Worm (Caenorhabditis elegans) whole organism, young adult: ENCODE data around the gene aly-3.

Experiments used
- B0261.1 ChIP-seq: sonication (generic microtip); optimal IDR thresholded peaks from 2 replicates; lab custom pipeline; 2016; ENCODE audit warnings: mild to moderate bottlenecking, missing genetic modification characterization, moderate library complexity, missing compliant biosample characterization
- C06A6.2 ChIP-seq: fragments of 200-800 bp; sonication (Bioruptor generic); conservative IDR thresholded peaks from 2 replicates; pipeline ENCODE4 v1.3.6; 2022; ENCODE audit warnings: missing genetic modification characterization, missing compliant biosample characterization
- C17E4.6 ChIP-seq: fragments of 200-800 bp; sonication (Bioruptor generic); IDR thresholded peaks from 2 replicates; pipeline ENCODE4 v1.3.6; 2022; ENCODE audit warnings: missing genetic modification reagents, missing genetic modification characterization, missing compliant biosample characterization
- F22D6.2 ChIP-seq: sonication (generic microtip); optimal IDR thresholded peaks from 2 replicates; lab custom pipeline; 2016; ENCODE audit warnings: mild to moderate bottlenecking, missing genetic modification characterization, missing compliant biosample characterization
- F23B12.7 ChIP-seq: sonication (generic microtip); optimal IDR thresholded peaks from 2 replicates; lab custom pipeline; 2017; ENCODE audit warnings: missing genetic modification characterization, mild to moderate bottlenecking, missing compliant biosample characterization, antibody characterized with exemption, moderate library complexity; ENCODE audit not compliant: insufficient read depth
- Y53F4B.3 ChIP-seq: fragments of 200-800 bp; sonication (Bioruptor generic); IDR thresholded peaks from 2 replicates; pipeline ENCODE4 v1.3.6; 2022; ENCODE audit warnings: missing genetic modification reagents, missing genetic modification characterization, missing compliant biosample characterization
- Y53G8AR.9 ChIP-seq: fragments of 200-800 bp; sonication (Bioruptor generic); conservative IDR thresholded peaks from 2 replicates; pipeline ENCODE4 v1.3.6; 2022; ENCODE audit warnings: missing genetic modification reagents, missing genetic modification characterization, missing compliant biosample characterization
- akir-1 ChIP-seq: fragments of 200-800 bp; sonication (Bioruptor generic); optimal IDR thresholded peaks from 2 replicates; lab custom pipeline; 2018; ENCODE audit warnings: mild to moderate bottlenecking, missing genetic modification characterization, moderate library complexity, missing compliant biosample characterization
- ama-1 ChIP-seq, 3 experiments: fragments of 150-350 bp in 1 of 3; sonication (generic microtip) in 2 of 3; optimal IDR thresholded peaks; 2 replicates each; lab custom pipeline; 2014 to 2018; ENCODE audit warnings: missing biosample characterization in 2 of 3, missing genetic modification characterization in 2 of 3, missing genetic modification reagents in 2 of 3
- aptf-2 ChIP-seq: fragments of 200-800 bp; sonication (Bioruptor generic); conservative IDR thresholded peaks from 2 replicates; pipeline ENCODE4 v1.3.6; 2022; ENCODE audit warnings: missing genetic modification reagents, missing genetic modification characterization, missing compliant biosample characterization
- attf-6 ChIP-seq: fragments of 200-800 bp; sonication (Bioruptor generic); IDR thresholded peaks from 2 replicates; pipeline ENCODE4 v1.3.6; 2022; ENCODE audit warnings: missing genetic modification reagents, missing genetic modification characterization, missing compliant biosample characterization
- bed-1 ChIP-seq: fragments of 200-800 bp; sonication (Bioruptor generic); IDR thresholded peaks from 2 replicates; pipeline ENCODE4 v1.3.6; 2022; ENCODE audit warnings: missing genetic modification reagents, missing genetic modification characterization, missing compliant biosample characterization
- cebp-1 ChIP-seq, 2 experiments: fragments of 200-800 bp in 1 of 2; sonication (Bioruptor generic) in 1 of 2; sonication (generic microtip) in 1 of 2; IDR thresholded peaks in 1 of 2; optimal IDR thresholded peaks in 1 of 2; 2 replicates each; pipeline versions ENCODE4 v1.3.6 to Lab custom; 2017 to 2022; ENCODE audit warnings: missing compliant biosample characterization in 2 of 2, missing genetic modification characterization in 2 of 2, mild to moderate bottlenecking in 1 of 2, missing genetic modification reagents in 1 of 2, moderate library complexity in 1 of 2
- ceh-40 ChIP-seq: fragments of 200-800 bp; sonication (Bioruptor generic); IDR thresholded peaks from 2 replicates; pipeline ENCODE4 v1.3.6; 2022; ENCODE audit warnings: missing genetic modification characterization, missing compliant biosample characterization
- ceh-58 ChIP-seq: fragments of 200-800 bp; sonication (Bioruptor generic); IDR thresholded peaks from 2 replicates; pipeline ENCODE4 v1.3.6; 2022; ENCODE audit warnings: missing genetic modification characterization, missing compliant biosample characterization
- ceh-91 ChIP-seq: fragments of 200-800 bp; sonication (Bioruptor generic); IDR thresholded peaks from 2 replicates; pipeline ENCODE4 v1.3.6; 2022; ENCODE audit warnings: missing genetic modification reagents, missing genetic modification characterization, missing compliant biosample characterization
- dox-1 ChIP-seq: fragments of 200-800 bp; sonication (Bioruptor generic); IDR thresholded peaks from 2 replicates; pipeline ENCODE4 v1.3.6; 2022; ENCODE audit warnings: missing genetic modification reagents, missing genetic modification characterization, missing compliant biosample characterization
- egrh-3 ChIP-seq: fragments of 200-800 bp; sonication (Bioruptor generic); IDR thresholded peaks from 2 replicates; pipeline ENCODE4 v1.3.6; 2022; ENCODE audit warnings: missing genetic modification reagents, missing genetic modification characterization, missing compliant biosample characterization
- ekl-4 ChIP-seq: fragments of 200-800 bp; sonication (Bioruptor generic); IDR thresholded peaks from 2 replicates; pipeline ENCODE4 v1.3.6; 2022; ENCODE audit warnings: missing genetic modification reagents, missing genetic modification characterization, missing compliant biosample characterization
- ets-4 ChIP-seq: fragments of 200-800 bp; sonication (Bioruptor generic); optimal IDR thresholded peaks from 2 replicates; lab custom pipeline; 2018; ENCODE audit warnings: mild to moderate bottlenecking, missing genetic modification characterization, missing compliant biosample characterization
- fkh-3 ChIP-seq: sonication (generic microtip); optimal IDR thresholded peaks from 2 replicates; lab custom pipeline; 2016; ENCODE audit warnings: mild to moderate bottlenecking, missing genetic modification characterization, missing compliant biosample characterization
- gei-17 ChIP-seq: fragments of 200-800 bp; sonication (Bioruptor generic); optimal IDR thresholded peaks from 2 replicates; lab custom pipeline; 2018; ENCODE audit warnings: mild to moderate bottlenecking, missing genetic modification characterization, missing compliant biosample characterization
- him-1 ChIP-seq: sonication (generic microtip); optimal IDR thresholded peaks from 2 replicates; lab custom pipeline; 2016; ENCODE audit warnings: missing genotype, missing genetic modification reagents, missing genetic modification characterization, missing compliant biosample characterization
- hlh-26 ChIP-seq: fragments of 200-800 bp; sonication (Bioruptor generic); conservative IDR thresholded peaks from 2 replicates; pipeline ENCODE4 v1.3.6; 2022; ENCODE audit warnings: missing genetic modification reagents, missing genetic modification characterization, missing compliant biosample characterization
- hmg-1.2 ChIP-seq: fragments of 200-800 bp; sonication (Bioruptor generic); IDR thresholded peaks from 2 replicates; pipeline ENCODE4 v1.3.6; 2022; ENCODE audit warnings: missing genetic modification reagents, missing genetic modification characterization, missing compliant biosample characterization
- hmg-20 ChIP-seq: fragments of 200-800 bp; sonication (Bioruptor generic); IDR thresholded peaks from 2 replicates; pipeline ENCODE4 v1.3.6; 2022; ENCODE audit warnings: missing genetic modification reagents, missing genetic modification characterization, missing compliant biosample characterization
- hrde-1 ChIP-seq: sonication (generic microtip); optimal IDR thresholded peaks from 2 replicates; lab custom pipeline; 2016; ENCODE audit warnings: missing genetic modification characterization, mild to moderate bottlenecking, missing compliant biosample characterization, moderate library complexity, missing genotype, missing genetic modification reagents, borderline replicate concordance
- lin-26 ChIP-seq: fragments of 200-800 bp; sonication (Bioruptor generic); IDR thresholded peaks from 2 replicates; pipeline ENCODE4 v1.3.6; 2022; ENCODE audit warnings: missing genetic modification reagents, missing genetic modification characterization, missing compliant biosample characterization
- lir-1 ChIP-seq: fragments of 200-800 bp; sonication (Bioruptor generic); conservative IDR thresholded peaks from 2 replicates; pipeline ENCODE4 v1.3.6; 2022; ENCODE audit warnings: missing genetic modification reagents, missing genetic modification characterization, missing compliant biosample characterization
- madf-3 ChIP-seq: fragments of 200-800 bp; sonication (Bioruptor generic); IDR thresholded peaks from 2 replicates; pipeline ENCODE4 v1.3.6; 2022; ENCODE audit warnings: missing genetic modification reagents, missing genetic modification characterization, missing compliant biosample characterization
- madf-6 ChIP-seq: fragments of 200-800 bp; sonication (Bioruptor generic); IDR thresholded peaks from 2 replicates; pipeline ENCODE4 v1.3.6; 2022; ENCODE audit warnings: missing genetic modification reagents, missing genetic modification characterization, missing compliant biosample characterization
- nhr-80 ChIP-seq: sonication (generic microtip); optimal IDR thresholded peaks from 2 replicates; lab custom pipeline; 2016; ENCODE audit warnings: missing genetic modification characterization, missing compliant biosample characterization
- pbrm-1 ChIP-seq: fragments of 200-800 bp; sonication (Bioruptor generic); IDR thresholded peaks from 2 replicates; pipeline ENCODE4 v1.3.6; 2022; ENCODE audit warnings: missing genetic modification reagents, missing genetic modification characterization, missing compliant biosample characterization
- rcor-1 ChIP-seq: fragments of 200-800 bp; sonication (Bioruptor generic); IDR thresholded peaks from 2 replicates; pipeline ENCODE4 v1.3.6; 2022; ENCODE audit warnings: missing genetic modification reagents, missing genetic modification characterization, missing compliant biosample characterization
- rec-8 ChIP-seq, 2 experiments: sonication (generic microtip); optimal IDR thresholded peaks; 2 replicates each; lab custom pipeline; 2016; ENCODE audit warnings: mild to moderate bottlenecking in 2 of 2, missing genetic modification characterization in 2 of 2, missing genetic modification reagents in 2 of 2, missing genotype in 2 of 2, missing biosample characterization in 1 of 2, missing compliant biosample characterization in 1 of 2, moderate library complexity in 1 of 2
- snpc-4 ChIP-seq, 5 experiments: fragments of 150-350 bp in 1 of 5; sonication (generic microtip) in 4 of 5; optimal IDR thresholded peaks; 2 replicates each; lab custom pipeline; 2014 to 2018; ENCODE audit warnings: missing genetic modification characterization in 5 of 5, missing biosample characterization in 3 of 5, antibody characterized with exemption in 2 of 5, mild to moderate bottlenecking in 2 of 5, missing compliant biosample characterization in 2 of 5, missing genotype in 2 of 5, moderate library complexity in 2 of 5, missing genetic modification reagents in 1 of 5
- unc-130 ChIP-seq: sonication (generic microtip); optimal IDR thresholded peaks from 2 replicates; lab custom pipeline; 2016; ENCODE audit warnings: missing genetic modification reagents, missing genetic modification characterization, missing compliant biosample characterization
- ztf-18 ChIP-seq: sonication (generic microtip); optimal IDR thresholded peaks from 2 replicates; lab custom pipeline; 2016; ENCODE audit warnings: missing genotype, mild to moderate bottlenecking, missing genetic modification characterization, missing compliant biosample characterization
- ztf-22 ChIP-seq: fragments of 200-800 bp; sonication (Bioruptor generic); optimal IDR thresholded peaks from 2 replicates; lab custom pipeline; 2018; ENCODE audit warnings: mild to moderate bottlenecking, missing genetic modification characterization, moderate library complexity, missing compliant biosample characterization

The aly-3 gene

ce11 chrIV:12080807-12081206 is 42.3 kb upstream of the aly-3 start:
- TF ChIP-seq him-1 (no peak), madf-6 (GFP tag; lab: Robert Waterston, UW) (no peak), hrde-1 (no peak), lir-1 (GFP tag; lab: Robert Waterston, UW) (no peak), unc-130 (no peak), pbrm-1 (GFP tag; lab: Robert Waterston, UW) (no peak)

ce11 chrIV:12084178-12084577 is 38.9 kb upstream of the aly-3 start, which contains the start of gene repo-1:
repo-1 (plus strand) TSS chrIV:12084478.
- 0 out of 2 replicates have a peak, but pooled peaks have one; percentile 27 for TF ChIP-seq Y53G8AR.9 (GFP tag; lab: Robert Waterston, UW)
- TF ChIP-seq aptf-2: no peak

- TF ChIP-seq unc-130: no peak
- peak; percentile 65 for TF ChIP-seq hrde-1
- TF ChIP-seq dox-1: peak; percentile 20; the same call in 1 of the 2 replicates
- TF ChIP-seq ama-1 (optimal IDR thresholded peaks at IDR 0.05; lab: Kevin White, UChicago): no peak
- TF ChIP-seq ama-1 (GFP tag; optimal IDR thresholded peaks at IDR 0.05; lab: Kevin White, UChicago): no peak
These were observed 38.5 kb upstream of the aly-3 start for ce11 chrIV:12084587-12084986.

- TF ChIP-seq ztf-22 (GFP tag; lab: Kevin White, UChicago) (no peak), C17E4.6 (no peak), ztf-18 (no peak), snpc-4 (GFP tag; optimal IDR thresholded peaks at IDR 0.05; lab: Kevin White, UChicago) (no peak), snpc-4 (tag; optimal IDR thresholded peaks at IDR 0.05; lab: Kevin White, UChicago) (no peak), lin-26 (GFP tag; lab: Robert Waterston, UW) (no peak), B0261.1 (no peak), rec-8 (tag; optimal IDR thresholded peaks at IDR 0.05; lab: Kevin White, UChicago) (no peak)
These were observed 38.0 kb upstream of the aly-3 start, which contains the start of gene rbm-34 for ce11 chrIV:12085120-12085519. rbm-34 (plus strand) TSS chrIV:12085420.

- TF ChIP-seq C06A6.2 (GFP tag; lab: Robert Waterston, UW): peak; percentile 49; the same call in 1 of the 2 replicates
- peak; percentile 74 for TF ChIP-seq madf-6 (GFP tag; lab: Robert Waterston, UW)
- peak; percentile 82 for TF ChIP-seq pbrm-1 (GFP tag; lab: Robert Waterston, UW)
- peak; percentile 77; the same call in 1 of the 2 replicates for TF ChIP-seq Y53F4B.3 (GFP tag; lab: Robert Waterston, UW)
- peak; percentile 86 for TF ChIP-seq ekl-4 (GFP tag; lab: Robert Waterston, UW)
- no peak for TF ChIP-seq cebp-1 (GFP tag; IDR thresholded peaks at IDR 0.05; lab: Robert Waterston, UW)
- peak; percentile 79 for TF ChIP-seq cebp-1 (tag; optimal IDR thresholded peaks at IDR 0.05; lab: Kevin White, UChicago)
- peak; percentile 59; the same call in 1 of the 2 replicates for TF ChIP-seq egrh-3 (GFP tag; lab: Robert Waterston, UW)
- TF ChIP-seq akir-1 (GFP tag; lab: Kevin White, UChicago): no peak
- TF ChIP-seq ceh-40 (GFP tag; lab: Robert Waterston, UW): peak; percentile 30; the same call in 1 of the 2 replicates
- peak; percentile 52 for TF ChIP-seq nhr-80 (tag; lab: Kevin White, UChicago)
- peak; percentile 51; the same call in 1 of the 2 replicates for TF ChIP-seq ceh-91 (GFP tag; lab: Robert Waterston, UW)
- peak; percentile 66 for TF ChIP-seq ets-4 (GFP tag; lab: Kevin White, UChicago)
- peak; percentile 97 for TF ChIP-seq F23B12.7 (tag; lab: Kevin White, UChicago)
- 0 out of 2 replicates have a peak, but pooled peaks have one; percentile 59 for TF ChIP-seq hmg-20 (GFP tag; lab: Robert Waterston, UW)
- 0 out of 2 replicates have a peak, but pooled peaks have one; percentile 54 for TF ChIP-seq madf-3 (GFP tag; lab: Robert Waterston, UW)
- TF ChIP-seq bed-1 (GFP tag; lab: Robert Waterston, UW): no peak
- TF ChIP-seq ztf-22 (GFP tag; lab: Kevin White, UChicago): no peak
- peak; percentile 55 for TF ChIP-seq fkh-3
- no peak for TF ChIP-seq ceh-58 (GFP tag; lab: Robert Waterston, UW)
- TF ChIP-seq rcor-1 (GFP tag; lab: Robert Waterston, UW): peak; percentile 86
- TF ChIP-seq hlh-26: no peak
- peak; percentile 29 for TF ChIP-seq F22D6.2 (tag; lab: Kevin White, UChicago)
- TF ChIP-seq attf-6 (GFP tag; lab: Robert Waterston, UW): peak; percentile 73; the same call in 1 of the 2 replicates
- peak; percentile 67 for TF ChIP-seq hmg-1.2
- peak; percentile 9 for TF ChIP-seq gei-17 (GFP tag; lab: Kevin White, UChicago)
These were observed 36.6 kb upstream of the aly-3 start for ce11 chrIV:12086498-12086897.
